Worm (Caenorhabditis elegans) whole organism, L4 larva: ENCODE measurements around the gene fbxb-82.

Experiments used
- ceh-82 ChIP-seq: sonication (generic microtip); optimal IDR thresholded peaks from 2 replicates; lab custom pipeline; 2017; ENCODE audit warnings: missing biosample characterization, missing genetic modification characterization
- dmd-9 ChIP-seq: fragments of 200-800 bp; sonication (Bioruptor generic); IDR thresholded peaks from 2 replicates; pipeline ENCODE4 v1.3.6; 2022; ENCODE audit warnings: missing genetic modification reagents, missing genetic modification characterization, missing compliant biosample characterization
- fkh-10 ChIP-seq: fragments of 150-350 bp; optimal IDR thresholded peaks from 2 replicates; lab custom pipeline; 2014; ENCODE audit warnings: missing biosample characterization, missing genetic modification reagents, missing genetic modification characterization
- lin-39 ChIP-seq: fragments of 150-350 bp; optimal IDR thresholded peaks from 2 replicates; lab custom pipeline; 2014; ENCODE audit warnings: missing biosample characterization, missing genetic modification reagents, missing genetic modification characterization
- nhr-237 ChIP-seq: sonication (generic microtip); optimal IDR thresholded peaks from 2 replicates; lab custom pipeline; 2017; ENCODE audit warnings: missing biosample characterization, missing genetic modification characterization
- pqm-1 ChIP-seq: sonication (generic microtip); optimal IDR thresholded peaks from 2 replicates; lab custom pipeline; 2017; ENCODE audit warnings: missing biosample characterization, missing genetic modification characterization
- spr-1 ChIP-seq: sonication (generic microtip); optimal IDR thresholded peaks from 2 replicates; lab custom pipeline; 2016; ENCODE audit warnings: mild to moderate bottlenecking, missing genetic modification characterization, missing compliant biosample characterization
- zag-1 ChIP-seq: fragments of 150-350 bp; optimal IDR thresholded peaks from 2 replicates; lab custom pipeline; 2014; ENCODE audit warnings: missing biosample characterization, missing genetic modification characterization
- ztf-11 ChIP-seq: fragments of 150-350 bp; optimal IDR thresholded peaks from 2 replicates; lab custom pipeline; 2014; ENCODE audit warnings: missing biosample characterization, missing genetic modification characterization

ce11 chrIII:130650-131049, 12.4 kb downstream of the fbxb-82 start, which contains the start of the genes nhr-280 and C29F9.2:
- TF ChIP-seq fkh-10 = no peak
- no peak for TF ChIP-seq ceh-82 (tag; lab: Kevin White, UChicago)
- peak; percentile 10 for TF ChIP-seq pqm-1
- no peak for TF ChIP-seq spr-1 (tag; lab: Kevin White, UChicago)
- no peak for TF ChIP-seq ztf-11 (tag; lab: Kevin White, UChicago)
- no peak for TF ChIP-seq lin-39
- TF ChIP-seq dmd-9 (GFP tag; lab: Robert Waterston, UW) = no peak
- TF ChIP-seq zag-1 (tag; lab: Kevin White, UChicago) = no peak
- TF ChIP-seq nhr-237 (tag; lab: Kevin White, UChicago) = no peak
